Worm (Caenorhabditis elegans) whole organism, L2 larva: ENCODE data around the gene grsp-2.

Experiments
- C34F6.9 ChIP-seq: fragments of 150-350 bp; optimal IDR thresholded peaks from 2 replicates; lab custom pipeline; 2014; ENCODE audit warnings: missing biosample characterization, missing genetic modification characterization
- F13H6.1 ChIP-seq: sonication (generic microtip); optimal IDR thresholded peaks from 2 replicates; lab custom pipeline; 2016; ENCODE audit warnings: missing genetic modification characterization, missing compliant biosample characterization
- R02D3.7 ChIP-seq: fragments of 150-350 bp; optimal IDR thresholded peaks from 2 replicates; lab custom pipeline; 2014; ENCODE audit warnings: missing biosample characterization, missing genetic modification characterization
- Y55F3AM.14 ChIP-seq: fragments of 200-800 bp; sonication (Bioruptor generic); optimal IDR thresholded peaks from 2 replicates; lab custom pipeline; 2018; ENCODE audit warnings: mild to moderate bottlenecking, missing genetic modification characterization, missing compliant biosample characterization
- ZK546.5 ChIP-seq: sonication (generic microtip); optimal IDR thresholded peaks from 2 replicates; lab custom pipeline; 2017; ENCODE audit warnings: missing biosample characterization, missing genetic modification characterization
- alr-1 ChIP-seq: fragments of 150-350 bp; optimal IDR thresholded peaks from 2 replicates; lab custom pipeline; 2014; ENCODE audit warnings: missing biosample characterization, missing genetic modification characterization
- aly-2 ChIP-seq: fragments of 150-350 bp; optimal IDR thresholded peaks from 2 replicates; lab custom pipeline; 2014; ENCODE audit warnings: missing biosample characterization, missing genetic modification characterization
- ama-1 ChIP-seq: fragments of 150-350 bp; optimal IDR thresholded peaks from 2 replicates; lab custom pipeline; 2018; ENCODE audit warnings: inconsistent platforms
- blmp-1 ChIP-seq: sonication (generic microtip); optimal IDR thresholded peaks from 2 replicates; lab custom pipeline; 2017; ENCODE audit warnings: missing genetic modification characterization, mild to moderate bottlenecking, missing compliant biosample characterization, antibody characterized with exemption, moderate library complexity; ENCODE audit not compliant: insufficient read depth
- ceh-16 ChIP-seq: fragments of 150-350 bp; optimal IDR thresholded peaks from 2 replicates; lab custom pipeline; 2014; ENCODE audit warnings: missing biosample characterization, missing genetic modification characterization
- ceh-82 ChIP-seq: fragments of 150-350 bp; optimal IDR thresholded peaks from 2 replicates; lab custom pipeline; 2014; ENCODE audit warnings: missing biosample characterization, missing genetic modification characterization
- crh-2 ChIP-seq: sonication (generic microtip); optimal IDR thresholded peaks from 2 replicates; lab custom pipeline; 2017; ENCODE audit warnings: missing biosample characterization, missing genetic modification characterization
- dmd-4 ChIP-seq: sonication (generic microtip); optimal IDR thresholded peaks from 2 replicates; lab custom pipeline; 2017; ENCODE audit warnings: missing biosample characterization, missing genetic modification characterization
- egl-27 ChIP-seq: sonication (generic microtip); optimal IDR thresholded peaks from 3 replicates; lab custom pipeline; 2017; ENCODE audit warnings: missing biosample characterization, missing genetic modification reagents, missing genetic modification characterization
- elt-1 ChIP-seq: fragments of 150-350 bp; optimal IDR thresholded peaks from 2 replicates; lab custom pipeline; 2014; ENCODE audit warnings: missing biosample characterization, missing genetic modification characterization
- elt-3 ChIP-seq: sonication (generic microtip); optimal IDR thresholded peaks from 2 replicates; lab custom pipeline; 2017; ENCODE audit warnings: missing biosample characterization, missing genetic modification characterization
- fos-1 ChIP-seq: fragments of 150-350 bp; optimal IDR thresholded peaks from 2 replicates; lab custom pipeline; 2014; ENCODE audit warnings: missing biosample characterization, missing genetic modification characterization
- gmeb-1 ChIP-seq: fragments of 150-350 bp; optimal IDR thresholded peaks from 2 replicates; lab custom pipeline; 2014; ENCODE audit warnings: missing biosample characterization, missing genetic modification characterization
- lin-11 ChIP-seq: fragments of 150-350 bp; sonication (generic microtip); optimal IDR thresholded peaks from 2 replicates; lab custom pipeline; 2014; ENCODE audit warnings: missing biosample characterization, missing genetic modification characterization, inconsistent platforms, mixed read lengths
- lin-13 ChIP-seq: fragments of 150-350 bp; optimal IDR thresholded peaks from 2 replicates; lab custom pipeline; 2014; ENCODE audit warnings: missing biosample characterization, missing genetic modification reagents, missing genetic modification characterization
- lin-39 ChIP-seq: fragments of 150-350 bp; optimal IDR thresholded peaks from 2 replicates; lab custom pipeline; 2014; ENCODE audit warnings: missing biosample characterization, missing genetic modification reagents, missing genetic modification characterization
- lsy-2 ChIP-seq, 2 experiments: fragments of 150-350 bp in 1 of 2; sonication (generic microtip) in 1 of 2; optimal IDR thresholded peaks; 2 replicates each; lab custom pipeline; 2014 to 2017; ENCODE audit warnings: missing biosample characterization in 2 of 2, missing genetic modification characterization in 2 of 2
- mab-5 ChIP-seq: fragments of 150-350 bp; optimal IDR thresholded peaks from 2 replicates; lab custom pipeline; 2014; ENCODE audit warnings: missing biosample characterization, missing genetic modification characterization
- mbf-1 ChIP-seq: sonication (generic microtip); optimal IDR thresholded peaks from 2 replicates; lab custom pipeline; 2017; ENCODE audit warnings: missing biosample characterization, missing genetic modification characterization
- nhr-10 ChIP-seq: sonication (generic microtip); optimal IDR thresholded peaks from 2 replicates; lab custom pipeline; 2017; ENCODE audit warnings: missing biosample characterization, missing genetic modification characterization
- nhr-11 ChIP-seq: fragments of 150-350 bp; optimal IDR thresholded peaks from 2 replicates; lab custom pipeline; 2014; ENCODE audit warnings: missing biosample characterization, missing genetic modification characterization
- nhr-12 ChIP-seq: fragments of 150-350 bp; optimal IDR thresholded peaks from 2 replicates; lab custom pipeline; 2014; ENCODE audit warnings: missing biosample characterization, missing genetic modification characterization
- nhr-21 ChIP-seq: fragments of 150-350 bp; optimal IDR thresholded peaks from 2 replicates; lab custom pipeline; 2014; ENCODE audit warnings: missing biosample characterization, missing genetic modification characterization
- nhr-23 ChIP-seq: fragments of 150-350 bp; optimal IDR thresholded peaks from 2 replicates; lab custom pipeline; 2014; ENCODE audit warnings: missing biosample characterization, missing genetic modification reagents, missing genetic modification characterization
- nhr-237 ChIP-seq: fragments of 150-350 bp; optimal IDR thresholded peaks from 2 replicates; lab custom pipeline; 2014; ENCODE audit warnings: missing biosample characterization, missing genetic modification characterization
- nhr-25 ChIP-seq: fragments of 150-350 bp; sonication (generic microtip); optimal IDR thresholded peaks from 3 replicates; lab custom pipeline; 2014; ENCODE audit warnings: missing biosample characterization, missing genetic modification characterization
- nhr-6 ChIP-seq: fragments of 150-350 bp; optimal IDR thresholded peaks from 2 replicates; lab custom pipeline; 2014; ENCODE audit warnings: missing biosample characterization, missing genetic modification characterization
- nhr-77 ChIP-seq: fragments of 150-350 bp; optimal IDR thresholded peaks from 2 replicates; lab custom pipeline; 2014; ENCODE audit warnings: missing biosample characterization, missing genetic modification characterization
- peb-1 ChIP-seq: fragments of 150-350 bp; optimal IDR thresholded peaks from 2 replicates; lab custom pipeline; 2014; ENCODE audit warnings: missing biosample characterization, missing genetic modification characterization
- sem-4 ChIP-seq: fragments of 150-350 bp; optimal IDR thresholded peaks from 2 replicates; lab custom pipeline; 2014; ENCODE audit warnings: missing biosample characterization, missing genetic modification reagents, missing genetic modification characterization
- skn-1 ChIP-seq: sonication (generic microtip); optimal IDR thresholded peaks from 2 replicates; lab custom pipeline; 2017; ENCODE audit warnings: missing biosample characterization, missing genetic modification characterization
- sma-3 ChIP-seq: sonication (generic microtip); optimal IDR thresholded peaks from 2 replicates; lab custom pipeline; 2016; ENCODE audit warnings: missing genetic modification reagents, missing genetic modification characterization, missing compliant biosample characterization
- sma-9 ChIP-seq, 2 experiments: fragments of 150-350 bp in 1 of 2; sonication (generic microtip) in 1 of 2; optimal IDR thresholded peaks; 2 replicates each; lab custom pipeline; 2014 to 2016; ENCODE audit warnings: missing genetic modification characterization in 2 of 2, mild to moderate bottlenecking in 1 of 2, missing biosample characterization in 1 of 2, missing compliant biosample characterization in 1 of 2, missing genetic modification reagents in 1 of 2, moderate library complexity in 1 of 2
- snpc-4 ChIP-seq: fragments of 150-350 bp; optimal IDR thresholded peaks from 2 replicates; lab custom pipeline; 2014; ENCODE audit warnings: missing biosample characterization, missing genetic modification characterization
- unc-39 ChIP-seq: fragments of 150-350 bp; optimal IDR thresholded peaks from 2 replicates; lab custom pipeline; 2014; ENCODE audit warnings: missing biosample characterization, missing genetic modification characterization
- unc-55 ChIP-seq: fragments of 150-350 bp; sonication (generic microtip); optimal IDR thresholded peaks from 3 replicates; lab custom pipeline; 2014; ENCODE audit warnings: missing biosample characterization, missing genetic modification reagents, missing genetic modification characterization
- unc-62 ChIP-seq: fragments of 150-350 bp; optimal IDR thresholded peaks from 2 replicates; lab custom pipeline; 2014; ENCODE audit warnings: missing biosample characterization, missing genetic modification reagents, missing genetic modification characterization
- zag-1 ChIP-seq: fragments of 150-350 bp; optimal IDR thresholded peaks from 2 replicates; lab custom pipeline; 2014; ENCODE audit warnings: missing biosample characterization, missing genetic modification characterization
- ztf-1 ChIP-seq: fragments of 200-800 bp; sonication (Bioruptor generic); conservative IDR thresholded peaks from 2 replicates; pipeline ENCODE4 v1.3.6; 2022; ENCODE audit warnings: missing genetic modification characterization, missing compliant biosample characterization
- ztf-11 ChIP-seq: sonication (generic microtip); optimal IDR thresholded peaks from 2 replicates; lab custom pipeline; 2017; ENCODE audit warnings: missing biosample characterization, missing genetic modification characterization
- ztf-4 ChIP-seq: fragments of 150-350 bp; optimal IDR thresholded peaks from 2 replicates; lab custom pipeline; 2014; ENCODE audit warnings: missing biosample characterization, missing genetic modification characterization

Gene grsp-2

ce11 chrIV:8855963-8856362 is 39.8 kb downstream of the grsp-2 start, which contains the start of gene T11B7.5:
Gene T11B7.5, minus strand, starts transcription at chrIV:8856063.
- TF ChIP-seq nhr-77 (tag; lab: Kevin White, UChicago), result no peak
- no peak for TF ChIP-seq elt-1
- no peak for TF ChIP-seq snpc-4
- no peak for TF ChIP-seq nhr-23 (tag; lab: Kevin White, UChicago)

DNA sequence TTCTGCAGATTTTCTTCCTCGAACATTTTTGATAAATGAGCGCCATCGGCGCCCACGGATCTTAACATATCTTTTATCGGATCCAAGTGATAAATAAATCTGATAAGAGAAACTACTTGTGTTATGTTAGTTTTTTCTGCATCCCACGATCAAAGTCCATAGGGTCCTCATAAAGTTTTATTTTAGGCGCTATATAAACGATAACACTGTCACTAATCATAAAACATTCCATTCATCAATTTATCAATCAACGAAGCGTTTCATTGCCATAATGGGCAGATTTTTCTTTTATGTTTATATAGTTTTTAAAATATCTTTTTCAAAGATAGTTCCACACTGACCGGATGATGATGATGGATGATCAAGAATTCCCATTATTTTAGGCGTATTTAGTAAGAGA is 48.5 kb downstream of the grsp-2 start:
- TF ChIP-seq lsy-2 (tag; optimal IDR thresholded peaks at IDR 0.05; lab: Kevin White, UChicago) (no peak), nhr-21 (peak; percentile 53), peb-1 (tag; lab: Kevin White, UChicago) (no peak), sma-9 (GFP tag; optimal IDR thresholded peaks at IDR 0.05; lab: Kevin White, UChicago) (peak; percentile 43), sma-9 (tag; optimal IDR thresholded peaks at IDR 0.05; lab: Kevin White, UChicago) (no peak), mab-5 (tag; lab: Kevin White, UChicago) (peak; percentile 52), nhr-25 (tag; lab: Kevin White, UChicago) (peak; percentile 34), crh-2 (tag; lab: Kevin White, UChicago) (no peak), sma-3 (peak; percentile 5), sem-4 (tag; lab: Kevin White, UChicago) (no peak), gmeb-1 (tag; lab: Kevin White, UChicago) (peak; percentile 36), unc-62 (peak; percentile 15)

DNA sequence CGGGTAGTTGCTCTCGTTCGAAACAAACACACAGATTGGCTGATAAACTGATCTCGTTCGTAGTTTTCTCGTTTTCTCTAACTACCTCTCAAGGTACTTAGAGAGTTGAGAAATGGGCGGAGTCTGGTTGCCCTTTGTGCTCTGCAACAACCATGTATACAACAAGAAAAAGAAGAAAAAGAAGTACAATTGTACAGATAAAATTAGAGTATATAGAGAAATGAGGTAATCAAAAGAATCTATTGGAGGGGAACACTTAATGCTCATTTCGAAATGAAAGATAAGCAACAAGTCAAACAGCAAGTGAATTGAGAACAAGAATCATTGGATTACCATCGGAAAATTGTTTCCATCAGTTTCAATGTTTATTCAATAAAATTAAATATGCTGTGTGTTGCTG is 49.2 kb downstream of the grsp-2 start, which contains the start of gene C09G9.1:
TSS of gene C09G9.1 (minus strand) at position 143 of the 400 bp plus-strand sequence.
- TF ChIP-seq F13H6.1 (peak; percentile 8), nhr-237 (tag; lab: Kevin White, UChicago) (no peak), alr-1 (tag; lab: Kevin White, UChicago) (no peak), lsy-2 (tag; optimal IDR thresholded peaks at IDR 0.05; lab: Kevin White, UChicago) (no peak), fos-1 (tag; lab: Kevin White, UChicago) (peak; percentile 27)

ce11 chrIV:8866092-8866491 is 50.0 kb downstream of the grsp-2 start:
- TF ChIP-seq unc-55 (GFP tag; lab: Kevin White, UChicago), result no peak
- no peak for TF ChIP-seq skn-1
- no peak for TF ChIP-seq lin-11
- TF ChIP-seq F13H6.1, result peak; percentile 79
- TF ChIP-seq gmeb-1 (tag; lab: Kevin White, UChicago), result peak; percentile 11
- TF ChIP-seq C34F6.9, result peak; percentile 53
- TF ChIP-seq blmp-1 (tag; lab: Kevin White, UChicago), result peak; percentile 75
- TF ChIP-seq ama-1 (lab: Kevin White, UChicago), result peak; percentile 35
- TF ChIP-seq unc-62, result no peak
- TF ChIP-seq lsy-2 (tag; optimal IDR thresholded peaks at IDR 0.05; lab: Kevin White, UChicago), result peak in 1 of 2 experiments; percentile 53
- no peak for TF ChIP-seq R02D3.7
- TF ChIP-seq ztf-4, result no peak
- TF ChIP-seq sem-4 (tag; lab: Kevin White, UChicago), result peak; percentile 87
- no peak for TF ChIP-seq nhr-6
- no peak for TF ChIP-seq nhr-23 (tag; lab: Kevin White, UChicago)
- TF ChIP-seq nhr-10 (tag; lab: Kevin White, UChicago), result no peak
- peak; percentile 55 for TF ChIP-seq sma-9 (GFP tag; optimal IDR thresholded peaks at IDR 0.05; lab: Kevin White, UChicago)
- no peak for TF ChIP-seq sma-9 (tag; optimal IDR thresholded peaks at IDR 0.05; lab: Kevin White, UChicago)
- no peak for TF ChIP-seq ztf-1 (GFP tag; lab: Robert Waterston, UW)
- TF ChIP-seq elt-1, result no peak
- TF ChIP-seq aly-2 (tag; lab: Kevin White, UChicago), result no peak
- no peak for TF ChIP-seq alr-1 (tag; lab: Kevin White, UChicago)
- TF ChIP-seq snpc-4, result peak; percentile 29
- peak; percentile 23 for TF ChIP-seq egl-27 (tag; lab: Kevin White, UChicago)
- TF ChIP-seq lin-39 (tag; lab: Kevin White, UChicago), result no peak
- TF ChIP-seq ceh-82, result no peak
- peak; percentile 53 for TF ChIP-seq crh-2 (tag; lab: Kevin White, UChicago)
- no peak for TF ChIP-seq zag-1
- TF ChIP-seq Y55F3AM.14 (GFP tag; lab: Kevin White, UChicago), result peak; percentile 63
- no peak for TF ChIP-seq ZK546.5 (tag; lab: Kevin White, UChicago)
- no peak for TF ChIP-seq nhr-12 (tag; lab: Kevin White, UChicago)
- TF ChIP-seq ceh-16 (tag; lab: Kevin White, UChicago), result no peak
- TF ChIP-seq lin-13 (GFP tag; lab: Kevin White, UChicago), result no peak
- no peak for TF ChIP-seq unc-39 (tag; lab: Kevin White, UChicago)
- TF ChIP-seq peb-1 (tag; lab: Kevin White, UChicago), result no peak
- no peak for TF ChIP-seq dmd-4 (tag; lab: Kevin White, UChicago)
- TF ChIP-seq nhr-21, result peak; percentile 52
- TF ChIP-seq fos-1 (tag; lab: Kevin White, UChicago), result peak; percentile 93
- peak; percentile 71 for TF ChIP-seq nhr-25 (tag; lab: Kevin White, UChicago)
- TF ChIP-seq mbf-1, result no peak
- TF ChIP-seq ztf-11 (tag; lab: Kevin White, UChicago), result no peak
- TF ChIP-seq nhr-11 (tag; lab: Kevin White, UChicago), result no peak
- no peak for TF ChIP-seq elt-3 (tag; lab: Kevin White, UChicago)
